Fruit fly (Drosophila melanogaster): ENCODE data around the gene CG7453.

The CG7453 gene

dm6 chrX:19153288-19154130 is 26.5 kb upstream of the CG7453 start (continued):
- TF ChIP-seq Adf1 (GFP tag; IDR thresholded peaks at IDR 0.05) (peak; percentile 82), org-1 (GFP tag; optimal IDR thresholded peaks at IDR 0.05) (no peak), CG7987 (GFP tag; optimal IDR thresholded peaks at IDR 0.05) (peak; percentile 70), CG33557 (GFP tag; optimal IDR thresholded peaks at IDR 0.05) (no peak), knrl (GFP tag; IDR thresholded peaks at IDR 0.05; ENCODE audit: partially characterized antibody) (peak; percentile 31; the same call in 1 of the 3 replicates)

DNA sequence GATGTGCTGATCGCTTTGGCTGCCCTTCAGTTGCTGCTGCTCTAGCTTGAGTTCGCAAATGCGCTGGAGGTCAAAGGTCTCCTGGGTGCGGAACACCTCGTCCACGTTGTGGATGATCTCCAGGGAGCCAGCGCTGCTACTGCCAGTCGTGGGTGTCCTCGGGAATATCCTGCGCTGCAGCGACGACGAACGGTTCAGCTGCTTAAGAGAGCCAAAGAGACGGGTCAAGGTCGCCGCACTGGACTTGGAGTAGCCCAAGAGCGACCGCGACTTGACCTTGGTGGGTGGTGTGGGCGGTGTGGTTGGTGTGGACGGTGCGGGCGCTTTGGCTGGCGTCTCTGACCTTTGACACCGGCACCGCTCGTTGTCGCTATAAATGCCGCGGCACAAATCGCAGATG is 25.7 kb upstream of the CG7453 start:
- TF ChIP-seq Hr78 (GFP tag; optimal IDR thresholded peaks at IDR 0.05) = peak in 1 of 2 experiments; percentile 95
- no peak for TF ChIP-seq shn (GFP tag; optimal IDR thresholded peaks at IDR 0.05)

dm6 chrX:19154998-19155397 is 25.0 kb upstream of the CG7453 start:
- TF ChIP-seq CG4360 (GFP tag; IDR thresholded peaks at IDR 0.05) (peak; percentile 56), CrebB (tag; optimal IDR thresholded peaks at IDR 0.05) (peak; percentile 70), corto (GFP tag; optimal IDR thresholded peaks at IDR 0.05) (peak; percentile 82), CG17385 (GFP tag; optimal IDR thresholded peaks at IDR 0.05) (peak; percentile 75), seq (GFP tag; IDR thresholded peaks at IDR 0.05) (peak; percentile 29; the same call in 1 of the 2 replicates), pho (GFP tag; optimal IDR thresholded peaks at IDR 0.05) (peak; percentile 55), CG7372 (GFP tag; IDR thresholded peaks at IDR 0.05) (peak; percentile 56; the same call in 1 of the 2 replicates), CG7271 (tag; optimal IDR thresholded peaks at IDR 0.05) (peak; percentile 65), slou (GFP tag; optimal IDR thresholded peaks at IDR 0.05) (peak; percentile 65), CG6654 (GFP tag; optimal IDR thresholded peaks at IDR 0.05) (peak; percentile 62), twi (tag; optimal IDR thresholded peaks at IDR 0.05) (peak; percentile 76), CG2889 (GFP tag; IDR thresholded peaks at IDR 0.05) (peak; percentile 61; the same call in 1 of the 3 replicates), Med (GFP tag) (peak; percentile 98), CkIIα-i1 (GFP tag; IDR thresholded peaks at IDR 0.05) (no peak), C15 (GFP tag; IDR thresholded peaks at IDR 0.05) (peak; percentile 40; the same call in 1 of the 3 replicates), Nf-YA (GFP tag; IDR thresholded peaks at IDR 0.05) (0 out of 2 replicates have a peak, but pooled peaks have one; percentile 64), CG34422 (GFP tag; IDR thresholded peaks at IDR 0.05) (peak; percentile 73; the same call in 2 of the 3 replicates), fd64A (GFP tag; optimal IDR thresholded peaks at IDR 0.05) (peak; percentile 84), Hand (GFP tag; optimal IDR thresholded peaks at IDR 0.05) (peak; percentile 6), CG7963 (GFP tag; IDR thresholded peaks at IDR 0.05; ENCODE audit: partially characterized antibody) (no peak), D19B (GFP tag; optimal IDR thresholded peaks at IDR 0.05) (no peak), Atf6 (GFP tag; IDR thresholded peaks at IDR 0.05) (peak; percentile 56; the same call in 1 of the 2 replicates), ap (GFP tag; IDR thresholded peaks at IDR 0.05) (peak; percentile 61; the same call in 1 of the 2 replicates), dm (GFP tag; optimal IDR thresholded peaks at IDR 0.05) (peak; percentile 64), Hsf (GFP tag; optimal IDR thresholded peaks at IDR 0.05) (peak; percentile 87), peb (GFP tag; IDR thresholded peaks at IDR 0.05) (peak; percentile 84), CG10979 (tag; optimal IDR thresholded peaks at IDR 0.05) (peak; percentile 96), Fer1 (GFP tag; optimal IDR thresholded peaks at IDR 0.05) (peak; percentile 25), CG1832 (GFP tag; optimal IDR thresholded peaks at IDR 0.05) (no peak), nmo (GFP tag; optimal IDR thresholded peaks at IDR 0.05) (peak; percentile 97), Ada2b (GFP tag; IDR thresholded peaks at IDR 0.05) (peak; percentile 60), tx (GFP tag; optimal IDR thresholded peaks at IDR 0.05) (peak; percentile 74), D19A (tag; optimal IDR thresholded peaks at IDR 0.05) (peak; percentile 87), mld (GFP tag; IDR thresholded peaks at IDR 0.05; ENCODE audit: partially characterized antibody) (no peak), HLH3B (GFP tag; IDR thresholded peaks at IDR 0.05) (peak; percentile 87), oc (tag; optimal IDR thresholded peaks at IDR 0.05) (peak; percentile 93), CG33213 (GFP tag; optimal IDR thresholded peaks at IDR 0.05) (peak; percentile 83), CG4424 (GFP tag; optimal IDR thresholded peaks at IDR 0.05) (peak; percentile 91)
